Worm (Caenorhabditis elegans): Measurements from ENCODE around the gene F16G10.8.

DNA sequence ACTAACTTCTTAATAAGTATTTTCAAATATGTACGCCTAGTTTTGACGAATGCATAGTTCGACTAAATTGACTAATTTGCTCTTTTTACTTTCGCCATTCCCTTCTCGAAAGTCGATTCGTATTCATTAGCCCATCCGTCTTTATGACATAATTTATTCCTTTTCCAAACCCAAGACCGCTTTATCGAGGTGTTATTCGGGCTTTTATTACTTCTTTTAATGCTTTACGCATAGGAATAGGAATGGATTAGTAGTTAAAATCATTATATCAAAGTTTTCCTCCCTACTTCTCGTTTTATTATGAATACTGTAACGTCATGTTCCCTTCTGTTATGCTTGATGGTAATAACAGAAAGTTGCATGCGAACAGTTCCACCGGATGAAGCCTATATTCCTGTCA, 8.3 kb downstream of the F16G10.8 start, which contains the start of gene F16G10.2:
- TF ChIP-seq lin-13 (GFP tag; optimal IDR thresholded peaks at IDR 0.05), result no peak
- TF ChIP-seq egl-27 (tag; optimal IDR thresholded peaks at IDR 0.05), result no peak
- TF ChIP-seq nhr-237 (tag; optimal IDR thresholded peaks at IDR 0.05), result no peak
- TF ChIP-seq unc-62 (GFP tag; optimal IDR thresholded peaks at IDR 0.05), result no peak
- no peak for TF ChIP-seq snpc-4 (tag; optimal IDR thresholded peaks at IDR 0.05)
- TF ChIP-seq skn-1 (tag; optimal IDR thresholded peaks at IDR 0.05), result no peak
- TF ChIP-seq unc-39 (tag; optimal IDR thresholded peaks at IDR 0.05), result no peak
- no peak for TF ChIP-seq nhr-12 (tag; optimal IDR thresholded peaks at IDR 0.05)
- no peak for TF ChIP-seq nhr-11 (tag; optimal IDR thresholded peaks at IDR 0.05)
- TF ChIP-seq R02D3.7 (tag; optimal IDR thresholded peaks at IDR 0.05), result no peak
- TF ChIP-seq aly-2 (tag; optimal IDR thresholded peaks at IDR 0.05), result no peak
- no peak for TF ChIP-seq F13H6.1 (tag; optimal IDR thresholded peaks at IDR 0.05)
